Fruit fly (Drosophila melanogaster) whole organism, embryonic: Measurements from ENCODE around the gene CG16717.

Experiments used
- Adf1 ChIP-seq: fragments of 200-800 bp; sonication (Bioruptor generic); IDR thresholded peaks from 2 replicates; pipeline ENCODE4 v1.3.6; 2022; ENCODE audit warnings: missing biosample characterization, missing genetic modification characterization
- Antp ChIP-seq: fragments of 200-800 bp; sonication (Bioruptor generic); optimal IDR thresholded peaks from 3 replicates; lab custom pipeline; 2016; ENCODE audit warnings: missing biosample characterization, missing genetic modification characterization
- Atf6 ChIP-seq: fragments of 200-800 bp; sonication (Bioruptor generic); IDR thresholded peaks from 2 replicates; pipeline ENCODE4 v1.3.6; 2022; ENCODE audit warnings: missing biosample characterization, missing genetic modification characterization
- B-H2 ChIP-seq: fragments of 200-800 bp; sonication (Bioruptor generic); optimal IDR thresholded peaks from 2 replicates; lab custom pipeline; 2018; ENCODE audit warnings: missing biosample characterization, mild to moderate bottlenecking, missing genetic modification characterization
- CG10147 ChIP-seq: fragments of 200-800 bp; sonication (Bioruptor generic); optimal IDR thresholded peaks from 2 replicates; lab custom pipeline; 2019; ENCODE audit warnings: missing biosample characterization, mild to moderate bottlenecking, missing genetic modification characterization, moderate library complexity
- CG12769 ChIP-seq: fragments of 200-800 bp; sonication (Bioruptor generic); optimal IDR thresholded peaks from 2 replicates; lab custom pipeline; 2019; ENCODE audit warnings: missing biosample characterization, mild to moderate bottlenecking, missing genetic modification characterization, moderate library complexity
- CG13123 ChIP-seq: fragments of 200-800 bp; sonication (Bioruptor generic); optimal IDR thresholded peaks from 2 replicates; lab custom pipeline; 2016; ENCODE audit warnings: missing biosample characterization, missing genetic modification characterization
- CG13775 ChIP-seq: fragments of 200-800 bp; sonication (Bioruptor generic); optimal IDR thresholded peaks from 3 replicates; lab custom pipeline; 2017; ENCODE audit warnings: missing biosample characterization, mild to moderate bottlenecking, missing genetic modification characterization
- CG15011 ChIP-seq: fragments of 200-800 bp; sonication (Bioruptor generic); optimal IDR thresholded peaks from 3 replicates; lab custom pipeline; 2018; ENCODE audit warnings: missing biosample characterization, mild to moderate bottlenecking, missing genetic modification characterization
- CG17829 ChIP-seq: fragments of 200-800 bp; optimal IDR thresholded peaks from 2 replicates; lab custom pipeline; 2019; ENCODE audit warnings: missing biosample characterization, mild to moderate bottlenecking, missing genetic modification characterization, moderate library complexity
- CG18619 ChIP-seq: fragments of 200-800 bp; sonication (Bioruptor generic); optimal IDR thresholded peaks from 3 replicates; lab custom pipeline; 2017; ENCODE audit warnings: missing biosample characterization, mild to moderate bottlenecking, missing genetic modification characterization
- CG2120 ChIP-seq: fragments of 200-800 bp; sonication (Bioruptor generic); optimal IDR thresholded peaks from 3 replicates; lab custom pipeline; 2016; ENCODE audit warnings: missing biosample characterization, missing genetic modification characterization
- CG2199 ChIP-seq: fragments of 200-800 bp; sonication (Bioruptor generic); IDR thresholded peaks from 3 replicates; pipeline ENCODE4 v1.3.6; 2022; ENCODE audit warnings: missing biosample characterization, missing genetic modification characterization
- CG2712 ChIP-seq: fragments of 200-800 bp; optimal IDR thresholded peaks from 3 replicates; lab custom pipeline; 2019; ENCODE audit warnings: missing biosample characterization, mild to moderate bottlenecking, missing genetic modification characterization, moderate library complexity
- CG30403 ChIP-seq: fragments of 200-800 bp; sonication (Bioruptor generic); optimal IDR thresholded peaks from 3 replicates; lab custom pipeline; 2016; ENCODE audit warnings: missing biosample characterization, missing genetic modification characterization
- CG32532 ChIP-seq: fragments of 200-800 bp; sonication (Bioruptor generic); IDR thresholded peaks from 2 replicates; pipeline ENCODE4 v1.3.6; 2022; ENCODE audit warnings: missing biosample characterization, missing genetic modification characterization
- CG4360 ChIP-seq: fragments of 200-800 bp; sonication (Bioruptor generic); IDR thresholded peaks from 2 replicates; pipeline ENCODE4 v1.3.6; 2022; ENCODE audit warnings: missing biosample characterization, missing genetic modification characterization
- CG7786 ChIP-seq: fragments of 200-800 bp; sonication (Bioruptor generic); optimal IDR thresholded peaks from 2 replicates; lab custom pipeline; 2016; ENCODE audit warnings: missing biosample characterization, missing genetic modification characterization
- CG7839 ChIP-seq: fragments of 200-800 bp; sonication (Bioruptor generic); optimal IDR thresholded peaks from 3 replicates; lab custom pipeline; 2018; ENCODE audit warnings: missing biosample characterization, mild to moderate bottlenecking, missing genetic modification characterization, moderate library complexity
- CG8359 ChIP-seq: fragments of 200-800 bp; sonication (Bioruptor generic); optimal IDR thresholded peaks from 2 replicates; lab custom pipeline; 2017; ENCODE audit warnings: missing biosample characterization, mild to moderate bottlenecking, missing genetic modification characterization, borderline replicate concordance
- CG9817 ChIP-seq: fragments of 200-800 bp; sonication (Bioruptor generic); optimal IDR thresholded peaks from 2 replicates; lab custom pipeline; 2018; ENCODE audit warnings: missing biosample characterization, mild to moderate bottlenecking, missing genetic modification characterization, moderate library complexity
- Dek ChIP-seq: fragments of 200-800 bp; sonication (Bioruptor generic); optimal IDR thresholded peaks from 3 replicates; lab custom pipeline; 2019; ENCODE audit warnings: missing biosample characterization, mild to moderate bottlenecking, missing genetic modification characterization, moderate library complexity
- Dip2 ChIP-seq: fragments of 200-800 bp; sonication (Bioruptor generic); IDR thresholded peaks from 2 replicates; pipeline ENCODE4 v1.3.6; 2022; ENCODE audit warnings: missing biosample characterization, missing genetic modification characterization
- E2f1 ChIP-seq: fragments of 200-800 bp; sonication (Bioruptor generic); IDR thresholded peaks from 2 replicates; pipeline ENCODE4 v1.3.6; 2022; ENCODE audit warnings: missing biosample characterization, missing genetic modification characterization
- Hr78 ChIP-seq, 2 experiments: fragments of 200-800 bp in 1 of 2; fragments of >200 bp in 1 of 2; sonication (Bioruptor generic) in 1 of 2; optimal IDR thresholded peaks; 2 replicates each; lab custom pipeline; 2017 to 2019; ENCODE audit warnings: missing biosample characterization in 2 of 2, missing genetic modification characterization in 2 of 2, mild to moderate bottlenecking in 1 of 2, moderate library complexity in 1 of 2
- Poxn ChIP-seq: fragments of 200-800 bp; sonication (Bioruptor generic); IDR thresholded peaks from 2 replicates; pipeline ENCODE4 v1.3.6; 2022; ENCODE audit warnings: missing biosample characterization, missing genetic modification characterization
- Tbp ChIP-seq: fragments of >200 bp; optimal IDR thresholded peaks from 2 replicates; lab custom pipeline; 2018; ENCODE audit warnings: missing biosample characterization, missing genetic modification characterization
- Trl ChIP-seq, 3 experiments: fragments of >200 bp in 2 of 3; fragments of 200-800 bp in 1 of 3; sonication (Bioruptor generic) in 1 of 3; optimal IDR thresholded peaks; 2 replicates in 1 of 3; 3 replicates in 2 of 3; lab custom pipeline; 2016 to 2017; ENCODE audit warnings: missing biosample characterization in 1 of 3, missing genetic modification characterization in 1 of 3
- Xbp1 ChIP-seq: fragments of 200-800 bp; sonication (Bioruptor generic); optimal IDR thresholded peaks from 3 replicates; lab custom pipeline; 2016; ENCODE audit warnings: missing biosample characterization, mild to moderate bottlenecking, missing genetic modification characterization
- Xrp1 ChIP-seq: fragments of 200-800 bp; sonication (Bioruptor generic); IDR thresholded peaks from 2 replicates; pipeline ENCODE4 v1.3.6; 2022; ENCODE audit warnings: missing biosample characterization, missing genetic modification characterization
- ase ChIP-seq: fragments of 200-800 bp; sonication (Bioruptor generic); IDR thresholded peaks from 3 replicates; pipeline ENCODE4 v1.3.6; 2022; ENCODE audit warnings: missing biosample characterization, missing genetic modification characterization
- bcd ChIP-seq: fragments of 200-800 bp; sonication (Bioruptor generic); optimal IDR thresholded peaks from 2 replicates; lab custom pipeline; 2017; ENCODE audit warnings: missing biosample characterization, mild to moderate bottlenecking, missing genetic modification characterization
- caup ChIP-seq: fragments of 200-800 bp; sonication (Bioruptor generic); optimal IDR thresholded peaks from 3 replicates; lab custom pipeline; 2017; ENCODE audit warnings: missing biosample characterization, mild to moderate bottlenecking, missing genetic modification characterization, moderate library complexity; ENCODE audit not compliant: severe bottlenecking
- chif ChIP-seq, 2 experiments: fragments of 200-800 bp; sonication (Bioruptor generic); optimal IDR thresholded peaks; 3 replicates each; lab custom pipeline; 2016; ENCODE audit warnings: missing biosample characterization in 2 of 2, missing genetic modification characterization in 2 of 2
- ems ChIP-seq: fragments of 200-800 bp; sonication (Bioruptor generic); optimal IDR thresholded peaks from 3 replicates; lab custom pipeline; 2016; ENCODE audit warnings: missing biosample characterization, missing genetic modification characterization
- fd3F ChIP-seq: fragments of 200-800 bp; sonication (Bioruptor generic); optimal IDR thresholded peaks from 2 replicates; lab custom pipeline; 2018; ENCODE audit warnings: missing biosample characterization, mild to moderate bottlenecking, missing genetic modification characterization, moderate library complexity
- gce ChIP-seq: fragments of 200-800 bp; sonication (Bioruptor generic); IDR thresholded peaks from 3 replicates; pipeline ENCODE4 v1.3.6; 2022; ENCODE audit warnings: missing biosample characterization, missing genetic modification characterization
- h ChIP-seq: fragments of >200 bp; optimal IDR thresholded peaks from 2 replicates; lab custom pipeline; 2017
- kay ChIP-seq: fragments of 200-800 bp; sonication (Bioruptor generic); optimal IDR thresholded peaks from 2 replicates; lab custom pipeline; 2016; ENCODE audit warnings: missing biosample characterization, missing genetic modification characterization
- nerfin-1 ChIP-seq: fragments of 200-800 bp; sonication (Bioruptor generic); optimal IDR thresholded peaks from 3 replicates; lab custom pipeline; 2019; ENCODE audit warnings: missing biosample characterization, mild to moderate bottlenecking, missing genetic modification characterization, moderate library complexity
- nerfin-2 ChIP-seq: fragments of 200-800 bp; sonication (Bioruptor generic); IDR thresholded peaks from 2 replicates; pipeline ENCODE4 v1.3.6; 2022; ENCODE audit warnings: missing biosample characterization, missing genetic modification characterization; ENCODE audit not compliant: partially characterized antibody
- pan ChIP-seq, 4 experiments: fragments of >200 bp in 3 of 4; fragments of 200-800 bp in 1 of 4; sonication (Bioruptor generic) in 1 of 4; optimal IDR thresholded peaks in 3 of 4; IDR thresholded peaks in 1 of 4; 2 replicates each; pipeline versions ENCODE4 v1.3.6 to Lab custom; 2017 to 2022; ENCODE audit warnings: missing biosample characterization in 2 of 4, missing genetic modification characterization in 2 of 4, mixed read lengths in 1 of 4
- phol ChIP-seq: fragments of 200-800 bp; sonication (Bioruptor generic); optimal IDR thresholded peaks from 3 replicates; lab custom pipeline; 2018; ENCODE audit warnings: missing biosample characterization, mild to moderate bottlenecking, missing genetic modification characterization, moderate library complexity
- salm ChIP-seq: fragments of 200-800 bp; sonication (Bioruptor generic); optimal IDR thresholded peaks from 2 replicates; lab custom pipeline; 2018; ENCODE audit warnings: missing biosample characterization, mild to moderate bottlenecking, missing genetic modification characterization
- sd ChIP-seq: fragments of 200-800 bp; sonication (Bioruptor generic); optimal IDR thresholded peaks from 3 replicates; lab custom pipeline; 2018; ENCODE audit warnings: missing biosample characterization, mild to moderate bottlenecking, missing genetic modification characterization, moderate library complexity
- sens-2 ChIP-seq: fragments of 200-800 bp; sonication (Bioruptor generic); IDR thresholded peaks from 2 replicates; pipeline ENCODE4 v1.3.6; 2022; ENCODE audit warnings: missing biosample characterization, missing genetic modification characterization
- sim ChIP-seq: fragments of 200-800 bp; sonication (Bioruptor generic); IDR thresholded peaks from 2 replicates; pipeline ENCODE4 v1.3.6; 2022; ENCODE audit warnings: missing biosample characterization, missing genetic modification characterization
- sisA ChIP-seq: fragments of 200-800 bp; sonication (Bioruptor generic); IDR thresholded peaks from 2 replicates; pipeline ENCODE4 v1.3.6; 2022; ENCODE audit warnings: missing biosample characterization, missing genetic modification characterization
- sna ChIP-seq: fragments of 200-800 bp; sonication (Bioruptor generic); IDR thresholded peaks from 2 replicates; pipeline ENCODE4 v1.3.6; 2022; ENCODE audit warnings: missing biosample characterization, missing genetic modification characterization; ENCODE audit not compliant: partially characterized antibody

The CG16717 gene

dm6 chr3L:9690798-9691475 lies 11.9 kb downstream of the CG16717 start (continued):
- TF ChIP-seq Xbp1 (GFP tag; lab: Kevin White, UChicago), result peak; percentile 10
- no peak for TF ChIP-seq CG15011 (GFP tag; lab: Kevin White, UChicago)
- no peak for TF ChIP-seq nerfin-2 (GFP tag; lab: Robert Waterston, UW)
- TF ChIP-seq Poxn (GFP tag; lab: Robert Waterston, UW), result no peak
- TF ChIP-seq fd3F, result peak; percentile 45
- no peak for TF ChIP-seq gce (GFP tag; lab: Robert Waterston, UW)
- TF ChIP-seq sisA (GFP tag; lab: Robert Waterston, UW), result no peak
- TF ChIP-seq CG7786 (GFP tag; lab: Kevin White, UChicago), result peak; percentile 28
- TF ChIP-seq CG32532 (GFP tag; lab: Robert Waterston, UW), result peak; percentile 50; the same call in 1 of the 2 replicates
- peak; percentile 29 for TF ChIP-seq CG18619 (GFP tag; lab: Kevin White, UChicago)
- TF ChIP-seq ems (GFP tag; lab: Kevin White, UChicago), result no peak
- TF ChIP-seq salm, result no peak
- peak; percentile 25 for TF ChIP-seq caup (GFP tag; lab: Kevin White, UChicago)
- no peak for TF ChIP-seq E2f1 (GFP tag; lab: Robert Waterston, UW)
- no peak for TF ChIP-seq nerfin-1 (tag; lab: Kevin White, UChicago)
- peak; percentile 18 for TF ChIP-seq CG9817 (tag; lab: Kevin White, UChicago)
- TF ChIP-seq Antp, result no peak
- TF ChIP-seq CG2712, result peak; percentile 16
- TF ChIP-seq CG7839, result peak; percentile 64
- no peak for TF ChIP-seq CG13775
- TF ChIP-seq CG30403 (GFP tag; lab: Kevin White, UChicago), result peak; percentile 46
- no peak for TF ChIP-seq kay
- no peak for TF ChIP-seq CG17829 (tag; lab: Kevin White, UChicago)
- no peak for TF ChIP-seq ase (GFP tag; lab: Robert Waterston, UW)
- no peak for TF ChIP-seq CG4360 (GFP tag; lab: Robert Waterston, UW)
- TF ChIP-seq CG8359 (GFP tag; lab: Kevin White, UChicago), result no peak
- TF ChIP-seq CG12769 (tag; lab: Kevin White, UChicago), result peak; percentile 87
- TF ChIP-seq Trl (optimal IDR thresholded peaks at IDR 0.05; lab: Kevin White, UChicago), result no peak
- TF ChIP-seq Trl (GFP tag; optimal IDR thresholded peaks at IDR 0.05; lab: Kevin White, UChicago), result no peak
- TF ChIP-seq CG13123, result no peak
- no peak for TF ChIP-seq B-H2 (GFP tag; lab: Kevin White, UChicago)
- TF ChIP-seq pan (optimal IDR thresholded peaks at IDR 0.05; lab: Kevin White, UChicago), result no peak
- TF ChIP-seq pan (GFP tag; optimal IDR thresholded peaks at IDR 0.05 in 1 of 2, IDR thresholded peaks at IDR 0.05 in 1 of 2), result no peak
- TF ChIP-seq CG2199 (GFP tag; lab: Robert Waterston, UW), result no peak
- no peak for TF ChIP-seq Tbp (GFP tag; lab: Kevin White, UChicago)
- no peak for TF ChIP-seq phol (tag; lab: Kevin White, UChicago)
- TF ChIP-seq Xrp1 (GFP tag; lab: Robert Waterston, UW), result no peak
- TF ChIP-seq sna, result no peak
- TF ChIP-seq sd (tag; lab: Kevin White, UChicago), result no peak
- 0 out of 2 replicates have a peak, but pooled peaks have one; percentile 6 for TF ChIP-seq Adf1 (GFP tag; lab: Robert Waterston, UW)
- TF ChIP-seq h, result no peak
- no peak for TF ChIP-seq Hr78 (GFP tag; optimal IDR thresholded peaks at IDR 0.05; lab: Kevin White, UChicago)
- TF ChIP-seq Dek, result peak; percentile 45
- no peak for TF ChIP-seq sim
- no peak for TF ChIP-seq sens-2 (GFP tag; lab: Robert Waterston, UW)
- peak; percentile 38 for TF ChIP-seq CG10147 (GFP tag; lab: Kevin White, UChicago)
- TF ChIP-seq Dip2 (GFP tag; lab: Robert Waterston, UW), result no peak
- TF ChIP-seq CG2120, result peak; percentile 87
- peak; percentile 5 for TF ChIP-seq bcd
- TF ChIP-seq chif (GFP tag; optimal IDR thresholded peaks at IDR 0.05; lab: Kevin White, UChicago), result no peak
- TF ChIP-seq Atf6, result peak; percentile 28; the same call in 1 of the 2 replicates
